Fruit fly (Drosophila melanogaster): ENCODE results near the gene CG7370.

dm6 chr3L:21730354-21730753 lies 39.3 kb upstream of the CG7370 start, which contains the start of gene CG14570:
- TF ChIP-seq CG8159 (tag; optimal IDR thresholded peaks at IDR 0.05) (no peak), CG17806 (tag; optimal IDR thresholded peaks at IDR 0.05) (no peak), CG13204 (GFP tag; optimal IDR thresholded peaks at IDR 0.05) (no peak), fd96Ca (GFP tag; IDR thresholded peaks at IDR 0.05) (no peak), CG32121 (GFP tag; IDR thresholded peaks at IDR 0.05) (no peak), Ets98B (GFP tag; IDR thresholded peaks at IDR 0.05) (no peak), Pif1B (GFP tag; optimal IDR thresholded peaks at IDR 0.05) (no peak), gl (tag; optimal IDR thresholded peaks at IDR 0.05) (no peak), Snoo (tag; optimal IDR thresholded peaks at IDR 0.05) (no peak), CG10348 (GFP tag; IDR thresholded peaks at IDR 0.05) (no peak), CG34367 (tag; optimal IDR thresholded peaks at IDR 0.05) (no peak), EcR (GFP tag; optimal IDR thresholded peaks at IDR 0.05) (no peak)

Measured in whole organism, pupa.